Worm (Caenorhabditis elegans) whole organism, mixed stage, embryonic: Measurements from ENCODE around the gene C07D10.6.

Experiments used
- blmp-1 ChIP-seq: fragments of 150-350 bp; optimal IDR thresholded peaks from 2 replicates; lab custom pipeline; 2014; ENCODE audit warnings: missing biosample characterization, missing genetic modification characterization
- flh-1 ChIP-seq: fragments of 200-800 bp; sonication (Bioruptor generic); optimal IDR thresholded peaks from 2 replicates; lab custom pipeline; 2018; ENCODE audit warnings: mild to moderate bottlenecking, missing genetic modification characterization, moderate library complexity, missing compliant biosample characterization
- hlh-1 ChIP-seq: fragments of 150-350 bp; optimal IDR thresholded peaks from 2 replicates; lab custom pipeline; 2014; ENCODE audit warnings: missing biosample characterization, missing genetic modification reagents, missing genetic modification characterization
- lin-13 ChIP-seq: fragments of 150-350 bp; optimal IDR thresholded peaks from 2 replicates; lab custom pipeline; 2014; ENCODE audit warnings: missing biosample characterization, missing genetic modification characterization
- lsy-2 ChIP-seq: fragments of 150-350 bp; optimal IDR thresholded peaks from 2 replicates; lab custom pipeline; 2014; ENCODE audit warnings: missing biosample characterization, missing genetic modification characterization
- nhr-12 ChIP-seq: fragments of 150-350 bp; optimal IDR thresholded peaks from 2 replicates; lab custom pipeline; 2014; ENCODE audit warnings: missing biosample characterization, missing genetic modification characterization
- nhr-2 ChIP-seq: fragments of 150-350 bp; optimal IDR thresholded peaks from 2 replicates; lab custom pipeline; 2014; ENCODE audit warnings: missing biosample characterization, missing genetic modification characterization
- nhr-237 ChIP-seq: fragments of 150-350 bp; optimal IDR thresholded peaks from 2 replicates; lab custom pipeline; 2014; ENCODE audit warnings: missing biosample characterization, missing genetic modification characterization
- nhr-76 ChIP-seq: sonication (generic microtip); optimal IDR thresholded peaks from 2 replicates; lab custom pipeline; 2017; ENCODE audit warnings: missing biosample characterization, missing genetic modification characterization
- pha-4 ChIP-seq: fragments of 150-350 bp; optimal IDR thresholded peaks from 2 replicates; lab custom pipeline; 2018; ENCODE audit warnings: missing biosample characterization, missing genetic modification reagents, missing genetic modification characterization
- snpc-4 ChIP-seq: fragments of 150-350 bp; optimal IDR thresholded peaks from 2 replicates; lab custom pipeline; 2014; ENCODE audit warnings: missing biosample characterization, missing genetic modification characterization
- tbx-8 ChIP-seq: fragments of 200-800 bp; sonication (Bioruptor generic); optimal IDR thresholded peaks from 2 replicates; lab custom pipeline; 2018; ENCODE audit warnings: mild to moderate bottlenecking, missing genetic modification characterization, moderate library complexity, missing compliant biosample characterization
- unc-39 ChIP-seq: fragments of 150-350 bp; optimal IDR thresholded peaks from 2 replicates; lab custom pipeline; 2014; ENCODE audit warnings: missing biosample characterization, missing genetic modification characterization
- unc-62 ChIP-seq: fragments of 150-350 bp; optimal IDR thresholded peaks from 2 replicates; lab custom pipeline; 2014; ENCODE audit warnings: missing biosample characterization, missing genetic modification reagents, missing genetic modification characterization

ce11 chrII:7390335-7390734, 11.2 kb downstream of the C07D10.6 start:
- no peak for TF ChIP-seq hlh-1 (tag; lab: Kevin White, UChicago)
- no peak for TF ChIP-seq lin-13 (tag; lab: Kevin White, UChicago)
- TF ChIP-seq nhr-76, result no peak
- no peak for TF ChIP-seq blmp-1 (tag; lab: Kevin White, UChicago)
- no peak for TF ChIP-seq tbx-8
- TF ChIP-seq nhr-237 (tag; lab: Kevin White, UChicago), result no peak
- no peak for TF ChIP-seq lsy-2
- no peak for TF ChIP-seq pha-4 (tag; lab: Kevin White, UChicago)
- TF ChIP-seq snpc-4 (tag; lab: Kevin White, UChicago), result no peak
- no peak for TF ChIP-seq flh-1 (GFP tag; lab: Kevin White, UChicago)
- TF ChIP-seq nhr-12 (tag; lab: Kevin White, UChicago), result no peak
- TF ChIP-seq nhr-2 (tag; lab: Kevin White, UChicago), result no peak
- no peak for TF ChIP-seq unc-62
- no peak for TF ChIP-seq unc-39
